Fruit fly (Drosophila melanogaster): ENCODE data around the gene Con.
A peak's percentile ranks its signal among the peaks of the same experiment; 100 is the strongest.

Gene Con

DNA sequence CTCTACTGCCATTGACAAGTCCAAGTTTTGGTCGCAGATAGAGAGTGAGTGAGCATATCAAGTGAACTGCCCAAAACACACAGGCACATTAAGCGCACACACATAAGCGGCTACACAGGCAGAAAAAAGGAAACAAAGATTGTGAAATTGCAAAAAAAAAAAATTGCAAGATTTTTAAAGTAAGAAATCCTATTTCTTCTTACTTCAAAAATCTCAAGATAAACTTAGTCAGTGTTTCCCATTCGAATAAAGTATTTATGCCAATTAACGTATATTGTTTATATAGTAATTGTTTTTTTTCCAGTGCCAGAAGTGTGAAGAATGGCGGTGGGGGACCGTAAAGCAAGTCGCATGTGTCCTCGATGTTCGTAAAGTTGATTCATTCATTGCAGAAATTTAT lies 99.9 kb downstream of the Con start (continued):
- TF ChIP-seq salm (tag; optimal IDR thresholded peaks at IDR 0.05) (no peak), lab (GFP tag; optimal IDR thresholded peaks at IDR 0.05) (peak; percentile 49), CG4404 (GFP tag; IDR thresholded peaks at IDR 0.05) (peak; percentile 50), Ssrp (tag; optimal IDR thresholded peaks at IDR 0.05) (no peak), CG12219 (GFP tag; optimal IDR thresholded peaks at IDR 0.05) (no peak), CG7556 (GFP tag; optimal IDR thresholded peaks at IDR 0.05) (peak; percentile 4), jumu (GFP tag; optimal IDR thresholded peaks at IDR 0.05) (no peak), CG11247 (GFP tag; IDR thresholded peaks at IDR 0.05) (0 out of 2 replicates have a peak, but pooled peaks have one; percentile 15), pan (optimal IDR thresholded peaks at IDR 0.05) (no peak), pan (GFP tag; optimal IDR thresholded peaks at IDR 0.05 in 1 of 2, IDR thresholded peaks at IDR 0.05 in 1 of 2) (peak in 1 of 2 experiments; percentile 32), Blimp-1 (GFP tag; optimal IDR thresholded peaks at IDR 0.05) (peak; percentile 12), vvl (GFP tag; IDR thresholded peaks at IDR 0.05) (peak; percentile 64), hth (optimal IDR thresholded peaks at IDR 0.05) (no peak), bbx (GFP tag; IDR thresholded peaks at IDR 0.05; ENCODE audit: partially characterized antibody) (no peak), CG11504 (tag; optimal IDR thresholded peaks at IDR 0.05) (peak; percentile 44), CG17186 (GFP tag; optimal IDR thresholded peaks at IDR 0.05) (no peak), ato (GFP tag; IDR thresholded peaks at IDR 0.05; ENCODE audit: partially characterized antibody) (no peak), CG2199 (GFP tag; IDR thresholded peaks at IDR 0.05) (no peak), ERR (GFP tag; optimal IDR thresholded peaks at IDR 0.05) (no peak), h (optimal IDR thresholded peaks at IDR 0.05) (no peak), sob (GFP tag; IDR thresholded peaks at IDR 0.05) (no peak), CG2875 (GFP tag; optimal IDR thresholded peaks at IDR 0.05) (no peak), pfk (GFP tag; optimal IDR thresholded peaks at IDR 0.05) (no peak), CG5245 (GFP tag; optimal IDR thresholded peaks at IDR 0.05) (no peak), NK7.1 (GFP tag; optimal IDR thresholded peaks at IDR 0.05) (no peak), CG7963 (GFP tag; IDR thresholded peaks at IDR 0.05; ENCODE audit: partially characterized antibody) (no peak), lmd (GFP tag; IDR thresholded peaks at IDR 0.05) (0 out of 2 replicates have a peak, but pooled peaks have one; percentile 17), fd64A (GFP tag; optimal IDR thresholded peaks at IDR 0.05) (no peak), row (GFP tag; IDR thresholded peaks at IDR 0.05) (peak; percentile 49; the same call in 2 of the 3 replicates)

DNA sequence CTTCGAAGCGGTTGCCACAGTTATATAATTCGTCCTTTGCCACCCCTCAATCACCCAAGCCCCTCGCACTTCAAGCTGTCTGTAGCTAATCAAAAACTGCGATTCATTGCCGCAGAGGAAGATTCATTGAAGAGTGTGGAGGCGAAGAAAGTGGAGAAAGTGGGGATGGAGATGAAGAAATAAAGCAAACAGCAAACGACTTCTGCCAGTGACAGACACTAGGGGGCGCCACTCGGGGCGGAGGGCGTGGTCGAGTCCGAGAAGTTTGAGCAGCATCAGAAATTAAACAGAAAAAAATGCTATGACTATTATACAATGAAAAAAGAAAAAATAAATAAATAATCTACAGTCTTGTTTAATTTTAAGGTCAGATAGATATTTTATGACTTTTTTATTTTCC lies 100.8 kb downstream of the Con start:
- TF ChIP-seq Ets65A (GFP tag) (peak; percentile 65), CTCF (GFP tag; optimal IDR thresholded peaks at IDR 0.05) (peak; percentile 68), grn (GFP tag; optimal IDR thresholded peaks at IDR 0.05) (no peak), sens (GFP tag) (peak; percentile 26), peb (GFP tag; IDR thresholded peaks at IDR 0.05) (no peak)

DNA sequence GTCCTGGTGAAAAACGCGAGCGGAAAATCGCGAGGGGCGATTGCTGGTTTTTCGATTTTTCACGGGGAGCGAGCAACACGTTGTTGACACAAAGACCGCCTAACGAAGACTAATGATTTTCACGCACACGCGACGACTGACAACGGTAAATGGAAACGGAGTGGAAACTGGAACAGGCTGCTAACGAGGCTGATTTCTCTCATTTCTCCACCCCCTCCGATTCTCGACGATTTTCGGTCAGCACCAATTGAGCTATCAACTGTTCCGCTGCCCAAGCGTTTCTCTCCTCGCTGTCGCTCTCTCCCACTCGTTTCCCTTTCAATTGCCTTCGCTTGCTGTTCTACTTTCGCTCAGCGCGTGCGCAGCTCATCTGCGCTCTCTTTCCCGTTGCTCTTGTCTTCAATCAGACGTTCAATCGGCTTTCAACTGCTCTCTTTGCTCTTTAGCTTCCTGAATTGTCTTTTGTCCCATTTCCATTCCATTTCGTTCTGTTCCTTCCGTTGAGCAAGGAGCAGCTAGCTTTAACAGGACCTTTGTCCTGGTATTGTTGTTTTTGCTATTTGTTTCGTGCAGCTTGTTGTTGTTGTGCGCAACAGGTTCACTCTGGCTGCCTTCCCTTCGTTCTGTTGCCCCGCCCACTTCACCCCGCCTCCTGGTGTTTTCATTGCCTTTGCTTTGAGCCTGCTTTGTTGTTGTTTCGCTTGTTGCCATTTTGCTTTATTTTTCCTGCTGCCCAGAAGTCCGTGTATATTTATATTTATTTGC lies 102.6 kb downstream of the Con start:
- TF ChIP-seq Dbx (GFP tag; IDR thresholded peaks at IDR 0.05), result peak; percentile 29; the same call in 1 of the 3 replicates
- peak in 1 of 2 experiments; percentile 25 for TF ChIP-seq tll (GFP tag; optimal IDR thresholded peaks at IDR 0.05)
- no peak for TF ChIP-seq E2f1 (GFP tag; IDR thresholded peaks at IDR 0.05)
- TF ChIP-seq CG1832 (GFP tag; optimal IDR thresholded peaks at IDR 0.05), result peak; percentile 10
- no peak for TF ChIP-seq CG4424 (GFP tag; optimal IDR thresholded peaks at IDR 0.05)
- TF ChIP-seq CG6813 (GFP tag; optimal IDR thresholded peaks at IDR 0.05), result peak; percentile 9
- no peak for TF ChIP-seq CG14965 (GFP tag; optimal IDR thresholded peaks at IDR 0.05; ENCODE audit: borderline replicate concordance)
- TF ChIP-seq yki (optimal IDR thresholded peaks at IDR 0.05), result peak; percentile 94
- TF ChIP-seq CG15601 (tag; optimal IDR thresholded peaks at IDR 0.05), result peak; percentile 100
- TF ChIP-seq sisA (GFP tag; IDR thresholded peaks at IDR 0.05), result no peak
- TF ChIP-seq wdn (GFP tag; IDR thresholded peaks at IDR 0.05), result no peak
- TF ChIP-seq CG3407 (GFP tag; optimal IDR thresholded peaks at IDR 0.05), result no peak
- peak; percentile 36 for TF ChIP-seq Med (GFP tag)
- no peak for TF ChIP-seq esg (GFP tag; conservative IDR thresholded peaks at IDR 0.05)
- TF ChIP-seq Elba2 (GFP tag; optimal IDR thresholded peaks at IDR 0.05), result no peak
- 0 out of 2 replicates have a peak, but pooled peaks have one; percentile 20 for TF ChIP-seq CG1024 (GFP tag; IDR thresholded peaks at IDR 0.05)
- TF ChIP-seq CG16815 (GFP tag; optimal IDR thresholded peaks at IDR 0.05), result no peak

All from whole organism, embryonic.